Fruit fly (Drosophila melanogaster): ENCODE data around the gene CG17361.

Gene CG17361

DNA sequence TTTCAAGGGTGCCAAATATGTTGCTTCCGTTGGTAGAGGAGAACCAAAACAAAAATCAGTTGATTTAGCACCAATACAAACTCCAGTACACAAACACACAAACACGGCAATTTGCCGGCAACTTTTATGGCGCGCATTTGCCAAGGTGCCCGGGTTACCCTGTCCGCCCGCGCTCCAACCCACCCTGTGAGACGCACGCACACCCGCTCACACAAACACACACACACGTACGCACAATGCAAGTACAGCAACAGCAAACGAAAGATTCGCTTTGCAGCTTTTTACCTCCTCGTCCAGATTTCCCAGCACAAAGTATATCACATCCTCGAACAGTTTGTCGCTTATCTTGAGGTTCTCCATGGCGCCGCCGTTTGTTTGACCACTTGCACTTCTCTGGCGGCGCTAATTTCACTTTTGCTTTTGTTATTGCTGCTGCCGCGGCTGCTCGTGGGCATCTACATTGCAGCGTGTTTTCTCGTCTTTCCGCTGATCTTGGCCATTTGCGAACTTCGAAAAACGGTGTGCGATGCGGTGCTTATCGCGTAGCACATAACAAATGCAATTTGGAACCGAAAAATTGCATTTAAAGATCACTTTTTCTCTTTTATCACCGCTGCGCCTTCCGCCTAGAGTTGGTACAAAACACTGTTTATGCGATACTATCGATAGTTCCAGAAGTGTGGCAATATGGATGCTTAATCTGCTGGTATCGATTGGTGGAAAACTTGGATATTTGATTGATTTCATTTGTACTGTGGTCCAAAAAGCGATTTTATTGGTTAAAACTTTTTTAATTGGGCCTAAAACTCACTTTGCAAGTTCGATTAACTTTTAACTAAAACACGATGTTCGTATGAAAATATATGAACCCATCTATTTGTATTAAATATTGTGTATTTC, 31.7 kb downstream of the CG17361 start, which contains the start of gene Ptip (continued):
- TF ChIP-seq CG10431 (GFP tag; optimal IDR thresholded peaks at IDR 0.05): peak; percentile 71
- TF ChIP-seq odd (GFP tag; optimal IDR thresholded peaks at IDR 0.05): peak; percentile 34
- TF ChIP-seq fd102C (GFP tag; optimal IDR thresholded peaks at IDR 0.05): no peak
- TF ChIP-seq CG6272 (GFP tag; IDR thresholded peaks at IDR 0.05): no peak
- TF ChIP-seq gt (GFP tag; IDR thresholded peaks at IDR 0.05): no peak
- TF ChIP-seq CG2875 (GFP tag; optimal IDR thresholded peaks at IDR 0.05): no peak
- TF ChIP-seq CG17361 (GFP tag; IDR thresholded peaks at IDR 0.05): no peak
- no peak for TF ChIP-seq CG6654 (GFP tag; optimal IDR thresholded peaks at IDR 0.05)
- no peak for TF ChIP-seq CG9215 (GFP tag; IDR thresholded peaks at IDR 0.05)
- TF ChIP-seq disco-r (GFP tag; optimal IDR thresholded peaks at IDR 0.05): no peak
- TF ChIP-seq CG6175 (GFP tag; IDR thresholded peaks at IDR 0.05): no peak
- TF ChIP-seq Drgx (GFP tag; IDR thresholded peaks at IDR 0.05): peak; percentile 38; the same call in 1 of the 2 replicates
- peak; percentile 67 for TF ChIP-seq NfI (GFP tag; optimal IDR thresholded peaks at IDR 0.05)
- no peak for TF ChIP-seq Atf6 (GFP tag; IDR thresholded peaks at IDR 0.05)
- peak; percentile 98 for TF ChIP-seq E2f1 (GFP tag; IDR thresholded peaks at IDR 0.05)
- TF ChIP-seq prd (optimal IDR thresholded peaks at IDR 0.05): no peak
- TF ChIP-seq prd (GFP tag; IDR thresholded peaks at IDR 0.05): 0 out of 3 replicates have a peak, but pooled peaks have one; percentile 19
- TF ChIP-seq BtbVII (GFP tag; optimal IDR thresholded peaks at IDR 0.05): no peak
- TF ChIP-seq Antp (GFP tag; optimal IDR thresholded peaks at IDR 0.05): peak; percentile 59
- TF ChIP-seq z (GFP tag; IDR thresholded peaks at IDR 0.05): no peak
- TF ChIP-seq lbe (GFP tag; optimal IDR thresholded peaks at IDR 0.05): no peak
- TF ChIP-seq CG31365 (tag; optimal IDR thresholded peaks at IDR 0.05): no peak
- TF ChIP-seq en (GFP tag; optimal IDR thresholded peaks at IDR 0.05): no peak
- TF ChIP-seq CG8089 (GFP tag; optimal IDR thresholded peaks at IDR 0.05): no peak
- TF ChIP-seq dati (GFP tag; IDR thresholded peaks at IDR 0.05): no peak
- TF ChIP-seq dysf (GFP tag; IDR thresholded peaks at IDR 0.05): peak; percentile 32; the same call in 1 of the 3 replicates
- TF ChIP-seq row (GFP tag; IDR thresholded peaks at IDR 0.05): peak; percentile 83
- peak; percentile 94 for TF ChIP-seq hb (GFP tag; IDR thresholded peaks at IDR 0.05; ENCODE audit: partially characterized antibody)
- no peak for TF ChIP-seq CG18476 (GFP tag; optimal IDR thresholded peaks at IDR 0.05)
- TF ChIP-seq luna (GFP tag; optimal IDR thresholded peaks at IDR 0.05): no peak
- no peak; the same call in 1 of the 2 replicates for TF ChIP-seq ranshi (GFP tag; IDR thresholded peaks at IDR 0.05)
- TF ChIP-seq CG4707 (GFP tag; optimal IDR thresholded peaks at IDR 0.05): peak; percentile 99
- TF ChIP-seq tio (GFP tag; optimal IDR thresholded peaks at IDR 0.05): no peak
- no peak for TF ChIP-seq Hr78 (GFP tag; optimal IDR thresholded peaks at IDR 0.05)
- TF ChIP-seq da (GFP tag; optimal IDR thresholded peaks at IDR 0.05): no peak
- no peak for TF ChIP-seq CG7928 (GFP tag; optimal IDR thresholded peaks at IDR 0.05)
- no peak for TF ChIP-seq zf30C (GFP tag; optimal IDR thresholded peaks at IDR 0.05)
- TF ChIP-seq ATbp (GFP tag; optimal IDR thresholded peaks at IDR 0.05): no peak
- peak; percentile 6 for TF ChIP-seq pho (GFP tag; optimal IDR thresholded peaks at IDR 0.05)
- no peak for TF ChIP-seq CG3838 (GFP tag; optimal IDR thresholded peaks at IDR 0.05)
- no peak for TF ChIP-seq Hey (tag; optimal IDR thresholded peaks at IDR 0.05)
- peak; percentile 43; the same call in 1 of the 2 replicates for TF ChIP-seq GATAe (GFP tag; conservative IDR thresholded peaks at IDR 0.05)
- 0 out of 3 replicates have a peak, but pooled peaks have one; percentile 29 for TF ChIP-seq H15 (GFP tag; IDR thresholded peaks at IDR 0.05)
- 0 out of 2 replicates have a peak, but pooled peaks have one; percentile 19 for TF ChIP-seq Ada2b (GFP tag; IDR thresholded peaks at IDR 0.05)
- TF ChIP-seq crc (GFP tag; optimal IDR thresholded peaks at IDR 0.05): no peak
- TF ChIP-seq jigr1 (GFP tag; IDR thresholded peaks at IDR 0.05): no peak
- TF ChIP-seq sc (optimal IDR thresholded peaks at IDR 0.05): no peak
- TF ChIP-seq sc (GFP tag; optimal IDR thresholded peaks at IDR 0.05): no peak
- peak; percentile 62 for TF ChIP-seq CHES-1-like (GFP tag; optimal IDR thresholded peaks at IDR 0.05)
- TF ChIP-seq CG12155 (GFP tag; optimal IDR thresholded peaks at IDR 0.05): no peak
